Fruit fly (Drosophila melanogaster): Measurements from ENCODE around the gene CG6683.

CG6683 gene

DNA sequence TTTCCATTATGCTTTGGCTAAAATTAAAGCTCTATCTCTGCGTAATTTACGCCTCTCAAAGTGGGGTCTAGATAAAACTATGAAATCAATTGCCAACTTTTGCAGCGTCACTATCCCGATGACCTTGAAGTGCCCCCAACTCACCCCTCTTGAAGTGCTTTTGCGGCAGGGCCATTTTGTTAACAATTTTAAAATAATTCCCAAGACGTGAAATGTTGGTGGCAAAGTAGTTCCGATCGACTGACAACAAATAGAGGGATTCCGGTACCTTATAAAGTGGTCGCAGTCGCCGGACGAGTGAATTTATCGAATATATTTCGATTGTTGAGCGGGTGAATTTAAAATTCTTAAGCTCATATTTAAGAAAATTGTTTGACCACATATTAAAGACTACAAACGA lies 8.5 kb upstream of the CG6683 start, which contains the start of gene GstO2:
GstO2 (minus strand) TSS at position 245 of the 400 bp plus-strand sequence.
- TF ChIP-seq CG15710 (tag; optimal IDR thresholded peaks at IDR 0.05) (no peak), EcR (GFP tag; optimal IDR thresholded peaks at IDR 0.05) (no peak)

DNA sequence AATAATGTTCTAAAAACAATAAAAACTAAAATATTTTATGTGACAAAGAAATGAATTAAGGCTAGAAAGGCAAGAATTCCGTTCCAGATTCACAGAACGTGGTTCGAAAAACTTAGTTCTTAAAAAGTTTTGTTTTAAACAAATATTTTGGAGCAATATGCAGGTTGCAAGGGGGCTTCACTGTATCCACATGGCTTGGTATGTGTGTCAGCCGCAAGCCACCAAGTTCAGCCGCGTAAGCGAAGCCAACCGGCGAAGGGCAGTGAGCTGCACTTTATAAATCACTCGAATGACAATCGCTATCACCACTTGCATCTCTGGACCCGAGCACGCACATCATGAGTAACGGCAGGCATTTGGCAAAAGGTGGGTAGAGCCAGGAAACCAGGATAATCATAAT lies 5.5 kb upstream of the CG6683 start, which contains the start of gene se:
se (plus strand) TSS at position 301 of the 400 bp plus-strand sequence.
- no peak for TF ChIP-seq CG32121 (GFP tag; IDR thresholded peaks at IDR 0.05)
- no peak for TF ChIP-seq gl (tag; optimal IDR thresholded peaks at IDR 0.05)
- TF ChIP-seq CG15710 (tag; optimal IDR thresholded peaks at IDR 0.05): no peak
- no peak for TF ChIP-seq CG10348 (GFP tag; IDR thresholded peaks at IDR 0.05)
- no peak for TF ChIP-seq CG8159 (tag; optimal IDR thresholded peaks at IDR 0.05)
- no peak for TF ChIP-seq CG34367 (tag; optimal IDR thresholded peaks at IDR 0.05)
- no peak for TF ChIP-seq Pif1B (GFP tag; optimal IDR thresholded peaks at IDR 0.05)
- no peak for TF ChIP-seq Snoo (tag; optimal IDR thresholded peaks at IDR 0.05)
- TF ChIP-seq CG8301 (tag; optimal IDR thresholded peaks at IDR 0.05): no peak
- TF ChIP-seq CG14655 (GFP tag; optimal IDR thresholded peaks at IDR 0.05): no peak
- no peak for TF ChIP-seq rn (GFP tag; IDR thresholded peaks at IDR 0.05)
- TF ChIP-seq D1 (tag; optimal IDR thresholded peaks at IDR 0.05): no peak
- TF ChIP-seq CG12605 (GFP tag; IDR thresholded peaks at IDR 0.05): no peak
- TF ChIP-seq Ets98B (GFP tag; IDR thresholded peaks at IDR 0.05): no peak
- no peak for TF ChIP-seq CG17806 (tag; optimal IDR thresholded peaks at IDR 0.05)
- TF ChIP-seq Pif1A (GFP tag; optimal IDR thresholded peaks at IDR 0.05): no peak
- TF ChIP-seq EcR (GFP tag; optimal IDR thresholded peaks at IDR 0.05): no peak
- TF ChIP-seq CG9948 (tag; optimal IDR thresholded peaks at IDR 0.05): no peak
- TF ChIP-seq CG13204 (GFP tag; optimal IDR thresholded peaks at IDR 0.05): no peak
- no peak for TF ChIP-seq CG4496 (GFP tag; IDR thresholded peaks at IDR 0.05)

- peak; percentile 22 for TF ChIP-seq EcR (GFP tag; optimal IDR thresholded peaks at IDR 0.05)
- no peak for TF ChIP-seq CG13204 (GFP tag; optimal IDR thresholded peaks at IDR 0.05)
Measured at dm6 chr3L:8519232-8519631, 4.5 kb upstream of the CG6683 start.

DNA sequence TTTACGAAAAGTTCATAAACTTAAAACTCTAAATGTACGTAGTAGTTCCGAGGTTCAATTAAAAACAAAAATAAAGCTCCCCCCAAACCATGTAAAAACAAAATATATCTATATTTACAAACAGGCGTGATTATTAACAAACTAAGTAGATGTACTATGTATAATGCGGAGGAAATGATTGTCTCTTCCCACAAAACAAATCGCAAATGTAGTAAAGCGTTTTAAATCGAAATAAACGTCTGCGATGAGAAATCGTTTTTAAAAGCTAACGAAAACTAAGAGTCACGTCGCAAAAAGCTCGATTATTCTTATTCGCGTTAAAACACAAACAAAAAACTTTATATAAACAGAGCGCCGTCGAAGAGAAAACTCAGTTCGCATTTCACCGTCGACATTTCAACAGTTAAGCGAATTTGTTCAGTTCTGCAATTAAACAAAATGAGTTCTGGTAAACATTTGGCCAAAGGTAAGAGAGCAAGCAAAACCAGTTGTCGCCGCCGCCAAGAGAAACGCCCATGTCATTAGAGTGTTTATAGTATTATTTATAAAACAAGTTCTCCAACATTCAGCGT lies 3.9 kb upstream of the CG6683 start, which contains the start of gene GstO3:
GstO3 (plus strand) TSS at position 370 of the 572 bp plus-strand sequence.
- TF ChIP-seq CG4496 (GFP tag; IDR thresholded peaks at IDR 0.05) (no peak), CG15710 (tag; optimal IDR thresholded peaks at IDR 0.05) (peak; percentile 12), Pif1B (GFP tag; optimal IDR thresholded peaks at IDR 0.05) (peak; percentile 49), fd96Ca (GFP tag; IDR thresholded peaks at IDR 0.05) (no peak), CG34367 (tag; optimal IDR thresholded peaks at IDR 0.05) (peak; percentile 1), CG14655 (GFP tag; optimal IDR thresholded peaks at IDR 0.05) (no peak), Ets98B (GFP tag; IDR thresholded peaks at IDR 0.05) (peak; percentile 65), Snoo (tag; optimal IDR thresholded peaks at IDR 0.05) (peak; percentile 49), CG12605 (GFP tag; IDR thresholded peaks at IDR 0.05) (peak; percentile 80), CG9948 (tag; optimal IDR thresholded peaks at IDR 0.05) (no peak), D1 (tag; optimal IDR thresholded peaks at IDR 0.05) (no peak), CG32121 (GFP tag; IDR thresholded peaks at IDR 0.05) (peak; percentile 34; the same call in 1 of the 2 replicates), CG8301 (tag; optimal IDR thresholded peaks at IDR 0.05) (peak; percentile 28), gl (tag; optimal IDR thresholded peaks at IDR 0.05) (peak; percentile 71)

DNA sequence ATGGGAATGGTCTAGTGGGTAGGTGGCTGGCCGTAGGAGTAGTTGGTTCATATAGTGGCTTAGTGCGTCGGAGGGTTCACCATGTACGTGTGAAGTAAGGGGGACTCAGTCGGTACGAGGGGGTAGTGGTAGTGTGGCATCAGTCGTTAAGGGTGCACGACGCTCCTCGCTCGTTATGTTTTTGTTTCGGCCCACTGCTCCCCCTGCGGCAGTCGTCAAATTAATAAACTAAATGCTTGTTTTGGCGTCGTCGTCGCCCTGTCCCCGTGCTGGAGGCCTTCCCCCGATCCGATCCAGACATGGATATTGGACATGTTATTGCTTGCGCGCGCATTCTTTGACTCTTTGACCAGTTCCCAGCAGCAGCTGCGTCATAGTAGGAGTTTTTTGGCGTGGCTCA lies 1.5 kb downstream of the CG6683 start:
- TF ChIP-seq CG32121 (GFP tag; IDR thresholded peaks at IDR 0.05) (no peak), CG13204 (GFP tag; optimal IDR thresholded peaks at IDR 0.05) (no peak), CG10348 (GFP tag; IDR thresholded peaks at IDR 0.05) (no peak), CG4496 (GFP tag; IDR thresholded peaks at IDR 0.05) (no peak), Pif1B (GFP tag; optimal IDR thresholded peaks at IDR 0.05) (no peak), Ets98B (GFP tag; IDR thresholded peaks at IDR 0.05) (no peak), CG8301 (tag; optimal IDR thresholded peaks at IDR 0.05) (no peak), D1 (tag; optimal IDR thresholded peaks at IDR 0.05) (no peak), fd96Ca (GFP tag; IDR thresholded peaks at IDR 0.05) (no peak), CG17806 (tag; optimal IDR thresholded peaks at IDR 0.05) (no peak), EcR (GFP tag; optimal IDR thresholded peaks at IDR 0.05) (no peak), gl (tag; optimal IDR thresholded peaks at IDR 0.05) (no peak), CG14655 (GFP tag; optimal IDR thresholded peaks at IDR 0.05) (no peak), CG12605 (GFP tag; IDR thresholded peaks at IDR 0.05) (no peak), CG9948 (tag; optimal IDR thresholded peaks at IDR 0.05) (no peak), CG15710 (tag; optimal IDR thresholded peaks at IDR 0.05) (no peak), Pif1A (GFP tag; optimal IDR thresholded peaks at IDR 0.05) (no peak), rn (GFP tag; IDR thresholded peaks at IDR 0.05) (no peak), CG34367 (tag; optimal IDR thresholded peaks at IDR 0.05) (no peak)

DNA sequence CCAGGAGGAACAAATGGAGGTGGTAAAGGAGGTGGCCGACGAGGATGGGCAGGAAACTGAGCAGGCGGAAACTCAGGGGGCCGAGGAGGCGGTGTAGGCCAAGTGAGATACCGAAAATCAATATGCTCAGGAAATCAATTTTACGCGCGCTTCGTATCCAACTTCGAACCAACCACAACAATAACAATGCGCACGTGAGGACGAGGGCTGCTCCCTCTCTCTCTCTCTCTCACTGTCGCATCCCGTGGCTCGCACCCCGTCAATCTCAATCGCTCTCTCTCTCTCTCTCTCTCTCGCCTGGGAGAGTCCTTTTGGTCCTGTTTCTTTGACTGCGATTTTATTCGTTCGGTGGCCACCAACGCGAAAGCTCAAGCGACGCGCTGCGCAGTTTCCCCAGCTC lies 2.3 kb downstream of the CG6683 start, which contains the start of gene CG6765:
CG6765 (plus strand) TSS at position 340 of the 400 bp plus-strand sequence.
- TF ChIP-seq CG9948 (tag; optimal IDR thresholded peaks at IDR 0.05) (no peak), CG8159 (tag; optimal IDR thresholded peaks at IDR 0.05) (no peak), CG8301 (tag; optimal IDR thresholded peaks at IDR 0.05) (no peak), CG15710 (tag; optimal IDR thresholded peaks at IDR 0.05) (no peak), CG14655 (GFP tag; optimal IDR thresholded peaks at IDR 0.05) (no peak), CG32121 (GFP tag; IDR thresholded peaks at IDR 0.05) (no peak), CG10348 (GFP tag; IDR thresholded peaks at IDR 0.05) (no peak)

Data from whole organism, pupa.